Worm (Caenorhabditis elegans): Measurements from ENCODE around the gene C26B9.1.

The C26B9.1 gene

DNA sequence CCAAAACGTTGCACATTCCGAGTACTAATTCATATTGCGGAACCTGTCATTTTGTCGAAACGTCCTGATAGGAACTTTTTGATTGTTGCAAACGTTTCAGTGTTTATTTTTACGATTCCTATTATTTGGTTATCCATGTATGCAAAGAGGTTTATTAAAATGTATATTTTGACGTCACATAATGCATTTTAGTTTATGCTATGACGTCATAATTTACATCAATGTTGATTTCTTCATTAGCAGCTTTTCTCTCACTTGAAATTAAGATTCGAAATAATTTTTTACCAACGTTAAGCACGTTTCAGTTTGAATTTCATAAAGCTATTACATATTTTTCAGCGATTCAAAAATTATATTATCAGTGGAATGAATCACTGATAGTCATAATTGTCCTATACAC, 22.2 kb downstream of the C26B9.1 start:
- TF ChIP-seq ZK546.5 (tag; optimal IDR thresholded peaks at IDR 0.05) (no peak), nhr-12 (tag; optimal IDR thresholded peaks at IDR 0.05) (no peak), unc-55 (GFP tag; optimal IDR thresholded peaks at IDR 0.05) (no peak), sma-3 (GFP tag; optimal IDR thresholded peaks at IDR 0.05) (no peak), C34F6.9 (tag; optimal IDR thresholded peaks at IDR 0.05) (no peak), nhr-6 (tag; optimal IDR thresholded peaks at IDR 0.05) (no peak), fos-1 (tag; optimal IDR thresholded peaks at IDR 0.05) (no peak), mab-5 (tag; optimal IDR thresholded peaks at IDR 0.05) (no peak), ceh-16 (tag; optimal IDR thresholded peaks at IDR 0.05) (no peak), lin-39 (tag; optimal IDR thresholded peaks at IDR 0.05) (no peak), alr-1 (tag; optimal IDR thresholded peaks at IDR 0.05) (no peak)

DNA sequence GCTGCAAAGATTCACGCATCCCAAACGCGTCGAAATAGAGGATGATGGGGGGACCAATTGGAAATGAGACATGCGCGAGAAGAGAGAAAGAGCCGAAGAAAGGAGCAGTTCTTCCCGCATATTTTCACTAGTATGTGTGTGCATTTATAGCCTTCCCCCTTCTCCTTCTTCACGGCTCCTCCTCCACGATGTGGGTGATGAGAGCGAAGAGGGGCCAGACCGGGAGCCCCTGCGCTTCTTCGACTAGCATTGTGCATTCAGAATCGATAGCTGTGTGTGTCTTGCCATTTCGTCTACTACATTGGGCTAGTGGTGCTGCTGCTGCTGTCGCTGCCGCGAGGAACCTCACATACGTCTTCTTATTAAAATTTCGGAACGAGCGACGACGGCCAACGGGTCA, 23.8 kb downstream of the C26B9.1 start, which contains the start of gene jkk-1:
TSS of gene jkk-1 (plus strand) at position 249 of the 400 bp plus-strand sequence.
- TF ChIP-seq C34F6.9 (tag; optimal IDR thresholded peaks at IDR 0.05) (peak; percentile 40), zag-1 (tag; optimal IDR thresholded peaks at IDR 0.05) (peak; percentile 49), crh-2 (tag; optimal IDR thresholded peaks at IDR 0.05) (peak; percentile 53), ceh-16 (tag; optimal IDR thresholded peaks at IDR 0.05) (no peak), nhr-25 (tag; optimal IDR thresholded peaks at IDR 0.05) (no peak), sma-9 (GFP tag; optimal IDR thresholded peaks at IDR 0.05) (peak; percentile 31), sma-9 (tag; optimal IDR thresholded peaks at IDR 0.05) (no peak), F13H6.1 (tag; optimal IDR thresholded peaks at IDR 0.05) (peak; percentile 45), nhr-10 (tag; optimal IDR thresholded peaks at IDR 0.05) (no peak), nhr-6 (tag; optimal IDR thresholded peaks at IDR 0.05) (no peak), mdl-1 (tag; optimal IDR thresholded peaks at IDR 0.05) (peak in 1 of 2 experiments; percentile 12), egl-27 (tag; optimal IDR thresholded peaks at IDR 0.05) (no peak), lsy-2 (tag; optimal IDR thresholded peaks at IDR 0.05) (peak in 1 of 2 experiments; percentile 33), nhr-129 (tag; optimal IDR thresholded peaks at IDR 0.05) (peak; percentile 9), lin-11 (tag; optimal IDR thresholded peaks at IDR 0.05) (peak; percentile 25), Y55F3AM.14 (GFP tag; optimal IDR thresholded peaks at IDR 0.05) (peak; percentile 26), unc-55 (GFP tag; optimal IDR thresholded peaks at IDR 0.05) (peak; percentile 64), ztf-11 (tag; optimal IDR thresholded peaks at IDR 0.05) (no peak), mab-5 (tag; optimal IDR thresholded peaks at IDR 0.05) (peak; percentile 32)

DNA sequence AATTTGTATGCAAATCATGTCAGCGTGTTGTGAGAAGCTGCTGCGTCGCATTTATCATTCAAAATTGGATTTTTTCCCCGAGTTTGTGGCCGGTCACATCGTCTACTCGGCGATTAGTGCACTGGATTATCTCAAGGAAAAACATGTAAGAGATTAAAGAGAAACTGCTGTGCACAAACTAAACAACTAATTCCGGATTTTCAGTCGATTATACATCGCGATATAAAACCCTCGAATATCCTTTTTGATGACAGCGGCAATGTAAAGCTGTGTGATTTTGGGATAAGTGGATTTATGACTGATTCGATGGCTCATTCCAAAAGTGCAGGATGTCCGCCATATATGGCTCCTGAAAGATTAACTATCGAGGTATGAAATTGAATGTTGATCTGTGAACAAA, 26.2 kb downstream of the C26B9.1 start:
- TF ChIP-seq nhr-10 (tag; optimal IDR thresholded peaks at IDR 0.05) (no peak), fos-1 (tag; optimal IDR thresholded peaks at IDR 0.05) (no peak), R02D3.7 (tag; optimal IDR thresholded peaks at IDR 0.05) (no peak), ZK546.5 (tag; optimal IDR thresholded peaks at IDR 0.05) (no peak)

DNA sequence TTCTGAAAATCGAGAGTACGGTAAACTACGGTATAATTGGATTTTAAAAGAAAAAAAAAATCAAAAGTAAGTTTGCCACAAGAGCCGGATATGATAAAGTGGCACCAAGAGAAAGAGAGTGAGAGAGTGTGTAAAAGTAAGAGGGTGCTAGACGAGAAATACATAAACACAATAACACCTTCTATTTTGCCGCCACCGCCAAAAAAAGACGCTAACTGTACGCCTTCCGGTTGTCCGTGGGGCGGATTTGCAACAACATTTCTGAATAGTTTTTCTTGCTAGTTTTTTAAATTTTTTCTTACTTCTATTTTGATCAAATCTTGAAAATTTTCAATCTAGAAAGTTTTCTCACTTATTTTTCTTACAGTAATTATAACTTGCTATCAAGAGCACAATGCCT, 28.3 kb downstream of the C26B9.1 start, which contains the start of gene F35C8.8:
TSS of gene F35C8.8 (minus strand) at position 2 of the 400 bp plus-strand sequence.
- TF ChIP-seq ztf-4 (tag; optimal IDR thresholded peaks at IDR 0.05) (no peak), lin-11 (tag; optimal IDR thresholded peaks at IDR 0.05) (no peak), alr-1 (tag; optimal IDR thresholded peaks at IDR 0.05) (no peak), nhr-10 (tag; optimal IDR thresholded peaks at IDR 0.05) (no peak), mdl-1 (tag; optimal IDR thresholded peaks at IDR 0.05) (no peak), egl-27 (tag; optimal IDR thresholded peaks at IDR 0.05) (no peak), R02D3.7 (tag; optimal IDR thresholded peaks at IDR 0.05) (no peak), nhr-129 (tag; optimal IDR thresholded peaks at IDR 0.05) (no peak), unc-55 (GFP tag; optimal IDR thresholded peaks at IDR 0.05) (no peak), fos-1 (tag; optimal IDR thresholded peaks at IDR 0.05) (no peak), elt-3 (tag; optimal IDR thresholded peaks at IDR 0.05) (no peak), lsy-2 (tag; optimal IDR thresholded peaks at IDR 0.05) (no peak), ztf-11 (tag; optimal IDR thresholded peaks at IDR 0.05) (no peak), nhr-12 (tag; optimal IDR thresholded peaks at IDR 0.05) (no peak), gmeb-1 (tag; optimal IDR thresholded peaks at IDR 0.05) (no peak), Y55F3AM.14 (GFP tag; optimal IDR thresholded peaks at IDR 0.05) (no peak), nhr-25 (tag; optimal IDR thresholded peaks at IDR 0.05) (no peak), sma-9 (GFP tag; optimal IDR thresholded peaks at IDR 0.05) (no peak), sma-9 (tag; optimal IDR thresholded peaks at IDR 0.05) (no peak)

DNA sequence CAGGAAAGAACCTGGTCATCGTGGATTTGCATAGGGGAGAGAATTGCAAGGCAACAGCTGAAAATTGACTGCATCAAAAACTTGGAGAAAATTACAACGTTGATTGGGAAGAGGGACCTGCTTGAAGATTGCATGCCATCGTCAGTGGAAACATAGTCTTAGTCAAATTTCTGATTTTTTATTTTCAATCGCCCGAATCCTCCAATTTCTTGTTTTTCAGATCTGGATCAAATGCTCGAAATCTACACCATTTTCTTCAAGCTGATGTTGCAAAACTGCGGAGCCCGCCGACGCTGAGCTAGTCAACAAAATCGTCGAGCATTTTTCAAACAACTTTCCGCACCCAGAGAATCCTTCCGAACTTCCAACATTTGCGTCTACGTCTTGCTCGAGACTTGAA, 29.2 kb downstream of the C26B9.1 start:
- no peak for TF ChIP-seq nhr-77 (tag; optimal IDR thresholded peaks at IDR 0.05)
- TF ChIP-seq nhr-10 (tag; optimal IDR thresholded peaks at IDR 0.05) = no peak
- TF ChIP-seq zag-1 (tag; optimal IDR thresholded peaks at IDR 0.05) = no peak
- no peak for TF ChIP-seq mab-5 (tag; optimal IDR thresholded peaks at IDR 0.05)
- no peak for TF ChIP-seq ztf-11 (tag; optimal IDR thresholded peaks at IDR 0.05)
- TF ChIP-seq nhr-23 (tag; optimal IDR thresholded peaks at IDR 0.05) = no peak
- TF ChIP-seq ztf-4 (tag; optimal IDR thresholded peaks at IDR 0.05) = no peak
- no peak for TF ChIP-seq ama-1 (optimal IDR thresholded peaks at IDR 0.05)
- no peak for TF ChIP-seq gmeb-1 (tag; optimal IDR thresholded peaks at IDR 0.05)
- no peak for TF ChIP-seq elt-1 (tag; optimal IDR thresholded peaks at IDR 0.05)
- no peak for TF ChIP-seq egl-27 (tag; optimal IDR thresholded peaks at IDR 0.05)
- no peak for TF ChIP-seq nhr-11 (tag; optimal IDR thresholded peaks at IDR 0.05)
- no peak for TF ChIP-seq peb-1 (tag; optimal IDR thresholded peaks at IDR 0.05)
- TF ChIP-seq unc-62 (GFP tag; optimal IDR thresholded peaks at IDR 0.05) = no peak
- no peak for TF ChIP-seq nhr-21 (tag; optimal IDR thresholded peaks at IDR 0.05)
- TF ChIP-seq dmd-4 (tag; optimal IDR thresholded peaks at IDR 0.05) = no peak
- TF ChIP-seq unc-39 (tag; optimal IDR thresholded peaks at IDR 0.05) = no peak

All from whole organism, L2 larva.